Worm (Caenorhabditis elegans) whole organism, midembryonic: ENCODE measurements around the gene Y116A8C.44.

Experiments
- T22C8.4 ChIP-seq: fragments of 200-800 bp; sonication (Bioruptor generic); IDR thresholded peaks from 2 replicates; pipeline ENCODE4 v1.3.6; 2022; ENCODE audit warnings: missing genetic modification characterization, missing compliant biosample characterization
- cog-1 ChIP-seq: sonication (generic microtip); optimal IDR thresholded peaks from 2 replicates; lab custom pipeline; 2016; ENCODE audit warnings: missing genetic modification characterization, missing compliant biosample characterization
- flt-1 ChIP-seq: fragments of 200-800 bp; sonication (Bioruptor generic); IDR thresholded peaks from 2 replicates; pipeline ENCODE4 v1.3.6; 2022; ENCODE audit warnings: missing genetic modification characterization, missing compliant biosample characterization
- klf-2 ChIP-seq: fragments of 200-800 bp; sonication (Bioruptor generic); conservative IDR thresholded peaks from 2 replicates; pipeline ENCODE4 v1.3.6; 2022; ENCODE audit warnings: missing genetic modification reagents, missing genetic modification characterization, missing compliant biosample characterization
- med-1 ChIP-seq: sonication (generic microtip); optimal IDR thresholded peaks from 2 replicates; lab custom pipeline; 2017; ENCODE audit warnings: missing genetic modification characterization, mild to moderate bottlenecking, missing compliant biosample characterization, antibody characterized with exemption, missing genetic modification reagents; ENCODE audit not compliant: insufficient read depth
- ref-1 ChIP-seq: fragments of 200-800 bp; sonication (Bioruptor generic); conservative IDR thresholded peaks from 2 replicates; pipeline ENCODE4 v1.3.6; 2022; ENCODE audit warnings: missing genetic modification reagents, missing genetic modification characterization, missing compliant biosample characterization
- tab-1 ChIP-seq: fragments of 200-800 bp; sonication (Bioruptor generic); IDR thresholded peaks from 2 replicates; pipeline ENCODE4 v1.3.6; 2022; ENCODE audit warnings: missing genetic modification characterization, missing compliant biosample characterization
- ztf-23 ChIP-seq: fragments of 200-800 bp; sonication (Bioruptor generic); IDR thresholded peaks from 2 replicates; pipeline ENCODE4 v1.3.6; 2022; ENCODE audit warnings: missing genetic modification reagents, missing genetic modification characterization, missing compliant biosample characterization
- ztf-29 ChIP-seq: fragments of 200-800 bp; sonication (Bioruptor generic); IDR thresholded peaks from 2 replicates; pipeline ENCODE4 v1.3.6; 2022; ENCODE audit warnings: missing genetic modification reagents, missing genetic modification characterization, missing compliant biosample characterization

The Y116A8C.44 gene

ce11 chrIV:17053261-17053660 is 4.7 kb downstream of the Y116A8C.44 start, which contains the start of gene Y116A8C.23:
Gene Y116A8C.23, plus strand, starts transcription at chrIV:17053561.
- TF ChIP-seq cog-1 (tag; lab: Kevin White, UChicago) (no peak), ref-1 (GFP tag; lab: Robert Waterston, UW) (no peak), T22C8.4 (GFP tag; lab: Robert Waterston, UW) (no peak), ztf-29 (GFP tag; lab: Robert Waterston, UW) (no peak), tab-1 (GFP tag; lab: Robert Waterston, UW) (no peak), ztf-23 (GFP tag; lab: Robert Waterston, UW) (no peak), med-1 (no peak), flt-1 (GFP tag; lab: Robert Waterston, UW) (no peak), klf-2 (GFP tag; lab: Robert Waterston, UW) (no peak)

DNA sequence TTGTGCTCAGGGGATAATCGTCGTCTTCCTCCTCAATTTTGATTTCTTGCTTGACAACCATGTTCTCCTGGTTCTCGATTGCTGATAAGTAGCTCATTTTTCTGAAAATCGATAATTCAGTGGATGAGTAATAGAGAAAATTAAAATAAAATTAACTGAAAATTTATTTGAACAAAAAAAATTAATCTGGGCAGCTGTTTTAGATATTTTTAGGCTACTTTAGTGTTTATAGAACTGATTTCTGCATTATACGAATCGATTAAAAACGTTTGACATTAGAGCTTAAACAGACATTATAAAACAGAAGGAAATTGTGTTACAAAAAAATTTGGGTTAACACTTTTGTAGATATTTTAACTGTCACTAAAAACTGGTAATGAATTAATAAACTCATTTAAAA is 9.7 kb downstream of the Y116A8C.44 start, which contains the start of gene athp-3:
Gene athp-3, minus strand, starts transcription at position 101 of the 400 bp plus-strand sequence.
- TF ChIP-seq tab-1 (GFP tag; lab: Robert Waterston, UW) (no peak), med-1 (no peak), ztf-23 (GFP tag; lab: Robert Waterston, UW) (no peak), T22C8.4 (GFP tag; lab: Robert Waterston, UW) (no peak), flt-1 (GFP tag; lab: Robert Waterston, UW) (no peak), ref-1 (GFP tag; lab: Robert Waterston, UW) (no peak), cog-1 (tag; lab: Kevin White, UChicago) (no peak), klf-2 (GFP tag; lab: Robert Waterston, UW) (no peak), ztf-29 (GFP tag; lab: Robert Waterston, UW) (no peak)

DNA sequence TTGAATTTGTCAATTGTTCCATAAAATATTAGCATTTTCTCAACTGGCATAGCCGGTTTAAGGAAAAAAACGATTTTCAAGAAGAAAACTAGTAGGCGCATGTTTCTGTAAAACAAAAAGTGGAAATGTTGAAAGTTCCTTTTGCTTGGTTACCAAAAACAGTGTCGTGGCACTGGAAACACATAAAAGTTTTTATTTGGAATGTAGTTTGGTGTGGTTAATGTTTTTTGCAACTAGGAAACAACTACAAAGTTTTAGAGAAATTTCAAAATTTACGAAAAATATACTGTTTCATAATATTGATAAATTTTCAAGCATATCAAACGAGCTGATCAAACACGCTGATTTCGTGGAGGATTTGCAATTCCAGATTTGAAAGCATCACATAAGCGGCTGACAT is 12.2 kb downstream of the Y116A8C.44 start, which contains the start of gene clec-195:
Gene clec-195, minus strand, starts transcription at position 101 of the 400 bp plus-strand sequence.
- TF ChIP-seq klf-2 (GFP tag; lab: Robert Waterston, UW) = no peak
- no peak for TF ChIP-seq cog-1 (tag; lab: Kevin White, UChicago)
- no peak for TF ChIP-seq T22C8.4 (GFP tag; lab: Robert Waterston, UW)
- TF ChIP-seq med-1 = no peak
- no peak for TF ChIP-seq ztf-29 (GFP tag; lab: Robert Waterston, UW)
- TF ChIP-seq ztf-23 (GFP tag; lab: Robert Waterston, UW) = no peak
- TF ChIP-seq flt-1 (GFP tag; lab: Robert Waterston, UW) = no peak
- no peak for TF ChIP-seq tab-1 (GFP tag; lab: Robert Waterston, UW)
- TF ChIP-seq ref-1 (GFP tag; lab: Robert Waterston, UW) = no peak

- TF ChIP-seq med-1 (no peak), flt-1 (GFP tag; lab: Robert Waterston, UW) (no peak)
These were observed 17.3 kb downstream of the Y116A8C.44 start, which contains the start of gene Y116A8C.20 for ce11 chrIV:17040618-17041017. Gene Y116A8C.20, plus strand, starts transcription at chrIV:17040918.

DNA sequence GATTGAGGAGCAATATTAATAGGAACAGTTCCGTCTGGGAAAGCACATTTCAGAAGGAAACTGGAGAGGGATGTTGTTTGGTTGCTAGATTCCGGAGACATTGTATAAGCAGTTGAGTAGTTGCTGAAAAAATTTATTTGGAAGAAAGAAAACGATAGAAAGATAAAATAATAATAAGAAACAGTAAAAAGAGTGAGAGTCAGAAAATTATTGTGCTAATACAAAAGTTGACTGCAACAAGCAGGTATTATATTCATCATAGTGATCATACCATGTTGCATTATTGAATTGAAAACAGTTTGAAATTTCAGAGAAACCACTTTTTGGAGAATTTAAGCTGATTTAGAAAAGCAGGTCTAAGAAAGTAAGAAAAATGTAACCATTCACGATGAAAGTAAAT is 18.4 kb downstream of the Y116A8C.44 start, which contains the start of gene Y116A8C.19:
Gene Y116A8C.19, minus strand, starts transcription at position 101 of the 400 bp plus-strand sequence.
- TF ChIP-seq flt-1 (GFP tag; lab: Robert Waterston, UW) (no peak), klf-2 (GFP tag; lab: Robert Waterston, UW) (no peak), T22C8.4 (GFP tag; lab: Robert Waterston, UW) (no peak), ztf-23 (GFP tag; lab: Robert Waterston, UW) (no peak), tab-1 (GFP tag; lab: Robert Waterston, UW) (no peak), med-1 (no peak), cog-1 (tag; lab: Kevin White, UChicago) (no peak), ref-1 (GFP tag; lab: Robert Waterston, UW) (no peak), ztf-29 (GFP tag; lab: Robert Waterston, UW) (no peak)

ce11 chrIV:17030494-17030893 is 27.4 kb downstream of the Y116A8C.44 start, which contains the start of gene nhr-229:
Gene nhr-229, minus strand, starts transcription at chrIV:17030594.
- TF ChIP-seq med-1 (no peak), cog-1 (tag; lab: Kevin White, UChicago) (no peak), tab-1 (GFP tag; lab: Robert Waterston, UW) (no peak), ztf-23 (GFP tag; lab: Robert Waterston, UW) (no peak), klf-2 (GFP tag; lab: Robert Waterston, UW) (no peak), ztf-29 (GFP tag; lab: Robert Waterston, UW) (no peak), flt-1 (GFP tag; lab: Robert Waterston, UW) (no peak), ref-1 (GFP tag; lab: Robert Waterston, UW) (no peak), T22C8.4 (GFP tag; lab: Robert Waterston, UW) (no peak)

DNA sequence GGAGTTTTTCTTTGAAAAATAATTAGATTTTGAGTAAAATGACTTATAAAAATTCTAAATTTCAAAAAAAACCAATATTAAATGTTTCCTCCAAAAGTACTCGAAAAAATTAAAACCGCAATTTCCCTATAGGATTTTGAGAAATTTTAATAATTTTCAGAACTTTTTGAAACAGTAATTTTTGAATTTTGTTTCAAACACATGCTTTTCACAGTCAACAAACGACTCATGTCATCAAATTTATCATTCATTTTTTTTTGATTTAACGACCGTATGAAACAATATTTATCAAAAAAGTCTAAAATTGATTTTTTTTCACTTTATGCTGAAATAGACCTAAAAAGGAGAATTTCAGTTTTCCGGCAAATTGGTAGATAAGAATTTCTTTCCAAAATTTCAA is 31.4 kb downstream of the Y116A8C.44 start:
- TF ChIP-seq tab-1 (GFP tag; lab: Robert Waterston, UW) (no peak), ref-1 (GFP tag; lab: Robert Waterston, UW) (no peak), ztf-23 (GFP tag; lab: Robert Waterston, UW) (no peak), flt-1 (GFP tag; lab: Robert Waterston, UW) (no peak), cog-1 (tag; lab: Kevin White, UChicago) (no peak), ztf-29 (GFP tag; lab: Robert Waterston, UW) (no peak), T22C8.4 (GFP tag; lab: Robert Waterston, UW) (no peak), med-1 (no peak), klf-2 (GFP tag; lab: Robert Waterston, UW) (no peak)

DNA sequence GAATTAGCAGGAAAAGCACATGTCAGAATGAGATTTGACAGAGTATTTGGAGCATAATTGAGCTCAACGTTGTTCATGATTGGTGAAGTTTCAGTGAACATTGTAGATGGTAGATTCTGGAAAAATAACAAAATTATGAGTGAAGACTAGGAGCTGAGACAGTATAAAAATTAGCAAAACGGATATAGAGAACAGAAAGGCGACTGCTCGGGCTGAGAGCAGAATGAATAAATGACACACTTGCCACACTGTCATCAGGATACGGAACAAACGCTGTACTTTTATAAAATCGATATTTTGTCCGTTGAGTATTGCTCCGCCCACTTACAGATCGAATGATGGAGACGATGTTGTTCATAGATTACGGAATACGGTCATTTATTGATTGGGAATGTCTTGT is 32.9 kb downstream of the Y116A8C.44 start, which contains the start of gene dct-13:
Gene dct-13, minus strand, starts transcription at position 101 of the 400 bp plus-strand sequence.
- TF ChIP-seq T22C8.4 (GFP tag; lab: Robert Waterston, UW) = no peak
- no peak for TF ChIP-seq tab-1 (GFP tag; lab: Robert Waterston, UW)
- TF ChIP-seq med-1 = no peak
- no peak for TF ChIP-seq ref-1 (GFP tag; lab: Robert Waterston, UW)
- TF ChIP-seq flt-1 (GFP tag; lab: Robert Waterston, UW) = no peak
- TF ChIP-seq ztf-23 (GFP tag; lab: Robert Waterston, UW) = no peak
- TF ChIP-seq cog-1 (tag; lab: Kevin White, UChicago) = no peak
- TF ChIP-seq klf-2 (GFP tag; lab: Robert Waterston, UW) = no peak
- no peak for TF ChIP-seq ztf-29 (GFP tag; lab: Robert Waterston, UW)

ce11 chrIV:17021042-17021441 is 36.9 kb downstream of the Y116A8C.44 start:
- TF ChIP-seq klf-2 (GFP tag; lab: Robert Waterston, UW) (no peak), ztf-23 (GFP tag; lab: Robert Waterston, UW) (no peak), cog-1 (tag; lab: Kevin White, UChicago) (no peak), T22C8.4 (GFP tag; lab: Robert Waterston, UW) (no peak), med-1 (no peak), ztf-29 (GFP tag; lab: Robert Waterston, UW) (no peak), ref-1 (GFP tag; lab: Robert Waterston, UW) (no peak), tab-1 (GFP tag; lab: Robert Waterston, UW) (no peak), flt-1 (GFP tag; lab: Robert Waterston, UW) (no peak)
